Worm (Caenorhabditis elegans) whole organism, early embryonic: ENCODE results near the gene T28F3.8.

Experiments used
- B0310.2 ChIP-seq: sonication (generic microtip); optimal IDR thresholded peaks from 2 replicates; lab custom pipeline; 2016; ENCODE audit warnings: mild to moderate bottlenecking, missing genetic modification characterization, missing compliant biosample characterization
- F13C5.2 ChIP-seq: sonication (generic microtip); optimal IDR thresholded peaks from 2 replicates; lab custom pipeline; 2017; ENCODE audit warnings: mild to moderate bottlenecking, missing genetic modification characterization, inconsistent platforms, missing compliant biosample characterization
- aly-1 ChIP-seq: sonication (generic microtip); optimal IDR thresholded peaks from 2 replicates; lab custom pipeline; 2016; ENCODE audit warnings: missing genetic modification characterization, missing compliant biosample characterization
- ama-1 ChIP-seq: fragments of 150-350 bp; optimal IDR thresholded peaks from 2 replicates; lab custom pipeline; 2014
- ceh-13 ChIP-seq: fragments of 200-800 bp; sonication (Bioruptor generic); optimal IDR thresholded peaks from 2 replicates; lab custom pipeline; 2018; ENCODE audit warnings: mild to moderate bottlenecking, missing genetic modification characterization, missing compliant biosample characterization
- ceh-36 ChIP-seq: sonication (generic microtip); optimal IDR thresholded peaks from 2 replicates; lab custom pipeline; 2016; ENCODE audit warnings: missing genetic modification characterization, inconsistent platforms, missing compliant biosample characterization
- ets-7 ChIP-seq: sonication (generic microtip); optimal IDR thresholded peaks from 2 replicates; lab custom pipeline; 2016; ENCODE audit warnings: missing genotype, missing genetic modification characterization, missing compliant biosample characterization
- flt-1 ChIP-seq: fragments of 200-800 bp; sonication (Bioruptor generic); IDR thresholded peaks from 2 replicates; pipeline ENCODE4 v1.3.6; 2022; ENCODE audit warnings: missing genetic modification characterization, missing compliant biosample characterization
- hmbx-1 ChIP-seq: sonication (generic microtip); optimal IDR thresholded peaks from 2 replicates; lab custom pipeline; 2016; ENCODE audit warnings: mild to moderate bottlenecking, missing genetic modification characterization, missing compliant biosample characterization
- hmg-4 ChIP-seq: fragments of 200-800 bp; sonication (Bioruptor generic); optimal IDR thresholded peaks from 2 replicates; lab custom pipeline; 2018; ENCODE audit warnings: mild to moderate bottlenecking, missing genetic modification characterization, missing compliant biosample characterization
- hnd-1 ChIP-seq: sonication (generic microtip); optimal IDR thresholded peaks from 2 replicates; lab custom pipeline; 2016; ENCODE audit warnings: missing genetic modification characterization, missing compliant biosample characterization
- pes-1 ChIP-seq: fragments of 200-800 bp; sonication (Bioruptor generic); IDR thresholded peaks from 2 replicates; pipeline ENCODE4 v1.3.6; 2022; ENCODE audit warnings: missing genetic modification reagents, missing genetic modification characterization, missing compliant biosample characterization
- scrt-1 ChIP-seq: fragments of 200-800 bp; sonication (Bioruptor generic); IDR thresholded peaks from 2 replicates; pipeline ENCODE4 v1.3.6; 2022; ENCODE audit warnings: missing genetic modification characterization, missing compliant biosample characterization
- sea-1 ChIP-seq: fragments of 200-800 bp; sonication (Bioruptor generic); conservative IDR thresholded peaks from 2 replicates; pipeline ENCODE4 v1.3.6; 2022; ENCODE audit warnings: missing genetic modification characterization, missing compliant biosample characterization
- tbx-11 ChIP-seq: fragments of 200-800 bp; sonication (Bioruptor generic); IDR thresholded peaks from 2 replicates; pipeline ENCODE4 v1.3.6; 2022; ENCODE audit warnings: missing genetic modification characterization, missing compliant biosample characterization
- tbx-37 ChIP-seq: fragments of 200-800 bp; sonication (Bioruptor generic); conservative IDR thresholded peaks from 2 replicates; pipeline ENCODE4 v1.3.6; 2022; ENCODE audit warnings: missing genetic modification reagents, missing genetic modification characterization, missing compliant biosample characterization
- tra-4 ChIP-seq: sonication (generic microtip); optimal IDR thresholded peaks from 2 replicates; lab custom pipeline; 2017; ENCODE audit warnings: missing genetic modification characterization, missing compliant biosample characterization

The T28F3.8 gene

DNA sequence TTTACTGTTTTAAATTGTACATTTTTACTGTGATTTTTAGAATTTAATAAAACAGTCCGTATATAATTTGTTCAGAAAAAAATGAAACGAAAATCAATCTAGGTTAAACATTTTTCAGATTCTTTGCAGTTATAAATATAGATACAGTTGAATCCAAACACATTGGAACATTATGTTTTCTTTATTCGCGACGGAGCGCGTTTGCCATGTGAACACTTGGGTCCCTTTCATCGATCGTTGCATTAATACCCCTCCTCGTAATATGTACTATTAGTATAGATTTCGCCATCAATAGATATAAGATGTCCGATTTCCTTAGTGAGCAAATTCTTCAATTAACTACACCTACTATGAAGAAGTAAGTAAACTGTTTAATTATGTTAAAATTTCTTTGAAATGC is 27.9 kb upstream of the T28F3.8 start, which contains the start of gene C49C3.8:
Gene C49C3.8, plus strand, starts transcription at position 173 of the 400 bp plus-strand sequence.
- TF ChIP-seq B0310.2 (no peak), ets-7 (tag; lab: Kevin White, UChicago) (no peak), scrt-1 (GFP tag; lab: Robert Waterston, UW) (no peak), F13C5.2 (tag; lab: Kevin White, UChicago) (no peak), ceh-13 (no peak), sea-1 (no peak), ceh-36 (tag; lab: Kevin White, UChicago) (no peak), ama-1 (lab: Kevin White, UChicago) (no peak), tra-4 (tag; lab: Kevin White, UChicago) (no peak), flt-1 (GFP tag; lab: Robert Waterston, UW) (no peak), aly-1 (tag; lab: Kevin White, UChicago) (no peak), hmg-4 (no peak), hnd-1 (tag; lab: Kevin White, UChicago) (no peak), tbx-37 (no peak), hmbx-1 (tag; lab: Kevin White, UChicago) (no peak), tbx-11 (GFP tag; lab: Robert Waterston, UW) (no peak)

DNA sequence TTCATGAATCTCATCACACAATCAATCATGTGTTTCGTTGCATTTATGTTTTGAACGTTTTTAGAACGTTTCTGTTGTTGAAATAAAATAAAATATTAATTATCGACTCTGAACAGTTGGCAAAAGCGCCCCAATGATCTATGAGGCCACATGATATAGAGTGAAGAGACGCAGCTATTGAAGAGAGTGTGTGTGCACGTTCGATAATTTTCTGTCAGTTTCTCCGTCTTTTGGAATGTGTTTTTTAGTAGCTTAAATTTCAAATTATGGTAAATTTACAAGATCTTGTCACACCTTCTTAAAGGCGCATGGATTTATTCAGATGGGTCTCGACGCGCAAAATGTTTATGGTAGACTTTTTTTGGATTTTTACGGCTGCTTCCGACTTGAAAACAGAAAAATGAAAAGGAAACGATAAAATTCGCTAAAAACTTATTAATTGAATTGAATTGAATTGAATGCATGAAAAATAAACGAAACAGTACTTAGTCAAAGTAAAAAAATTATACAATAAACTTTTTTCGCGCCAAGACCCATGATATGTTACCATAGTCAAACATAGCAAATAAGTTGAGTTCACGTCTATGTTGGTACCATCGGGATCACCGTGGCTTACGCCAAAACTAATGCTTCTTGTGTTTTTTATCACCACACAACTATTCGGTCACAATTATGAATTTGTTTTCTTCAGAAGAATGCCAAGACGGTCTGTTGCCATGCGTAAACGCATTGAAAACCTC is 26.6 kb upstream of the T28F3.8 start, which contains the start of gene C49C3.15:
Gene C49C3.15, plus strand, starts transcription at position 690 of the 740 bp plus-strand sequence.
- TF ChIP-seq ama-1 (lab: Kevin White, UChicago) (no peak), aly-1 (tag; lab: Kevin White, UChicago) (no peak), tbx-11 (GFP tag; lab: Robert Waterston, UW) (no peak), scrt-1 (GFP tag; lab: Robert Waterston, UW) (no peak), tra-4 (tag; lab: Kevin White, UChicago) (no peak), flt-1 (GFP tag; lab: Robert Waterston, UW) (no peak), pes-1 (GFP tag; lab: Robert Waterston, UW) (no peak), ceh-13 (no peak)

DNA sequence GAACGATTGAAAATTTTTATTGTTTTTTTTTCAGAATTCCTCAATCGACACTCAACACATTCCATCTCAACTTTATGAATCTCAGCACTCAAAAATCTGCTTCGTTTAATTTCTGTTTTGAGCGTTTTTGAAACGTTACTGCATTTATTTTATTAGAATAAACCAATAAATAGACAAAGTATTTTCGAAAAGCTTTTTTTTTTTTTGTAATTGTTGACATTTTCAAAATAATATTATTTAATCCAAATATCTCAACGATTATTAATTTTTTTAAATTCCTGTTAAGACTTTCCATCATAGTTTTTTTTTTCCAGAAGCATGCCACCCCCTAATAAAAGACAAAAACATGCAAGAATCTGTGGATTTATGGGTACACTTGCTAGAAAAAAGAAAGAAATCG is 25.1 kb upstream of the T28F3.8 start, which contains the start of gene C49C3.7:
Gene C49C3.7, plus strand, starts transcription at position 301 of the 400 bp plus-strand sequence.
- no peak for TF ChIP-seq sea-1
- TF ChIP-seq ets-7 (tag; lab: Kevin White, UChicago) = no peak
- no peak for TF ChIP-seq hnd-1 (tag; lab: Kevin White, UChicago)

DNA sequence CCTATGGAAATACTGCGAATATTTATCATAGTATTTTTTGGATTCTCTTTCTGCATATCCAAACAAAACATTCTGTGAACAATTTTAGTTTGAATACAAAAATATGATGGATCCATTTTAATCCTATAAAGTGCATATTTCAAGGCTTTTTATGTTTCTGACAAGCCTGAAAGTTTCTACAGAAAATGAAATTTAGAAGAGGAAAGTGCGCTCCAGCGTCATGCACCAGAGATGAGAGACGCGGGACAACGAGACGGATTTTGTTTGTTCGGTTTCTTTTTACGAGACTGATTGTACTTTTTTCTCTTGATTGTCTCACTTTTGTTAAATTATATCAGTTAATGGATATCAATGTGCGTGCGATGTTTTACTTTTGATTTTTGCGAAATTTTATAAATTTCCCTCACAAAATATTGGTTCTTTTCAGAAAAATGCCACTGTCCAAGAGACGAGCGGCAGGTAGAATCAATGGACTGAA is 24.0 kb upstream of the T28F3.8 start, which contains the start of gene C49C3.6:
Gene C49C3.6, plus strand, starts transcription at position 428 of the 478 bp plus-strand sequence.
- no peak for TF ChIP-seq B0310.2
- no peak for TF ChIP-seq sea-1
- no peak for TF ChIP-seq tbx-11 (GFP tag; lab: Robert Waterston, UW)
- TF ChIP-seq ama-1 (lab: Kevin White, UChicago) = no peak
- TF ChIP-seq aly-1 (tag; lab: Kevin White, UChicago) = no peak
- TF ChIP-seq pes-1 (GFP tag; lab: Robert Waterston, UW) = no peak
- TF ChIP-seq tbx-37 = no peak
- TF ChIP-seq tra-4 (tag; lab: Kevin White, UChicago) = no peak
- no peak for TF ChIP-seq ceh-13
- no peak for TF ChIP-seq hmg-4
- TF ChIP-seq hnd-1 (tag; lab: Kevin White, UChicago) = no peak
- no peak for TF ChIP-seq scrt-1 (GFP tag; lab: Robert Waterston, UW)
- no peak for TF ChIP-seq F13C5.2 (tag; lab: Kevin White, UChicago)
- no peak for TF ChIP-seq hmbx-1 (tag; lab: Kevin White, UChicago)
- no peak for TF ChIP-seq flt-1 (GFP tag; lab: Robert Waterston, UW)
- no peak for TF ChIP-seq ets-7 (tag; lab: Kevin White, UChicago)
- no peak for TF ChIP-seq ceh-36 (tag; lab: Kevin White, UChicago)

DNA sequence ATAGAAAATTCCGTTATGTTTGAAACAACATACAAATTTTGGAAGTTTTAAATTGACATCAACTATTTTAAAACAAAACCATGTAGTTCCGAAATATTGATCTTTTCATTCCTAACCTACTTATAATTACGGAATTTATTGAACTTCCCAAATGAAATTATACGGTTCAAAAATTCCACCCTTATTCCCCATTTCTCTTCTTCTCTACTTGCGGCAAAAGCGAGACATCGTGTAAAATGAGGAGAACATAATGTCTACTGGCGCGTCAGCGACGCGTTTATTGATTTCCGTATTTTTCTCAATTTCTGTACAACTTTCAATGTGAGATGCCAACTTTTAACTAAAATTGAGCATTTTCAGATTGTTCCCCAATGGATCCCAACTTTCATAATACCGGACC is 21.7 kb upstream of the T28F3.8 start, which contains the start of gene ceh-88:
Gene ceh-88, plus strand, starts transcription at position 355 of the 400 bp plus-strand sequence.
- TF ChIP-seq aly-1 (tag; lab: Kevin White, UChicago) (no peak), scrt-1 (GFP tag; lab: Robert Waterston, UW) (no peak), hmg-4 (no peak)

DNA sequence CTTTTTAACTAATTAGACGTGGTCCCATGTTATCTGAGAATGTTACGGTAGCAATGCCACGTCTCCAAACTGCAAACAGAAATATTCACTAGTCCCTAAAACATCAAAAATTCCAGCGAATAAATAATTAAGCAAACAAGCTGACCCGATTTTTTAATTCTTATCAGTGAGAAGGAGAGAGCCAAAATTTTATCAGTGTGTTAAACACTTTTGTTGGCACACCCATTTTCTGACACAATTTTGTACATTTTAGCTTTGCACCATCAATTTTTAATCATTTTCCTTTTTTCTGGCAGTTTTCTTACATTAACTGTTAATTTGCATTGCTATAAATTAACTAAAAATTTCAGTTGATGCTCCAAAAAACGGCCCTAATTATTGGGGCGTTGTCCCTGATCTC is 13.3 kb upstream of the T28F3.8 start, which contains the start of gene C49C3.4:
Gene C49C3.4, plus strand, starts transcription at position 351 of the 400 bp plus-strand sequence.
- TF ChIP-seq scrt-1 (GFP tag; lab: Robert Waterston, UW) (no peak), hmbx-1 (tag; lab: Kevin White, UChicago) (no peak), tbx-11 (GFP tag; lab: Robert Waterston, UW) (no peak)

DNA sequence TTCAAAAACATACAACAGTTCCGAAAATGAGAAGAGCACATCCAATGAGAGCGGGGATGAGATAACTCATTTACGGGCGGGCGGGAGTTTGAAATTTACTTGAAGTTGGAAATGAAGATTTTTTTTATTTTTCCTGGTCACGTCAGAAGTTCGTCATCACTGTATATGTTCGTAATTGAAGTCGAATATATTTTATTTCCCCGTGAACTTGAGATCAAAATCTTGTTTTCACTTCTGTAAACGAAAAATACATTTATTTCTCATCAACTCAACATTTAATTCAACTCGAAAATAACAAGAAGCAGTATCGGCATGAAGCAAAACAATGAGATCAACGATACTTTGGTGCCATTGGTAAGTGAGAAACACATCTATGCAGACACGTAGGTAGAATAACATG is 9.3 kb upstream of the T28F3.8 start, which contains the start of gene C49C3.20:
Gene C49C3.20, minus strand, starts transcription at position 101 of the 400 bp plus-strand sequence.
- TF ChIP-seq hnd-1 (tag; lab: Kevin White, UChicago) (no peak), sea-1 (no peak), ets-7 (tag; lab: Kevin White, UChicago) (no peak), scrt-1 (GFP tag; lab: Robert Waterston, UW) (no peak), ceh-36 (tag; lab: Kevin White, UChicago) (no peak), tra-4 (tag; lab: Kevin White, UChicago) (no peak)

DNA sequence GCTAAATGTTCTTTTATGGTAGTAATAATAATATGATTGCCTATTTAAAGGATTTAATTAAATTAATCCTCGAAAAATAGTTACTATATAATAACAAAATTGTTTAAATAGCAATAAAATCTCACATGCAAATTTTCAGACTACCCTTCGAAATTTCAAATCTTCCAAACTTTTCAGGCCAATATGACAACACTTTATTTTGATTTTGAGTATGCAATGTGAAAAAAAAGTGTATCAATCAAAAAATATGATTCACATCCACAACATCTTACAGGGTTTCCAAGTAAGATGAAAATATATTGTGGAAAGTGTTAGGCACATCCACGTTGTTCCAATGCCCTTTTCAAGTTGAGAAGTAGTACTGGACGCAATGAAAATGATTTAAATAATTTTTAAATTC is 4.7 kb upstream of the T28F3.8 start, which contains the start of gene snf-9:
Gene snf-9, plus strand, starts transcription at position 301 of the 400 bp plus-strand sequence.
- TF ChIP-seq hmbx-1 (tag; lab: Kevin White, UChicago) = no peak
- no peak for TF ChIP-seq flt-1 (GFP tag; lab: Robert Waterston, UW)
- TF ChIP-seq ets-7 (tag; lab: Kevin White, UChicago) = no peak
- no peak for TF ChIP-seq pes-1 (GFP tag; lab: Robert Waterston, UW)
- TF ChIP-seq ceh-13 = no peak
- no peak for TF ChIP-seq tbx-11 (GFP tag; lab: Robert Waterston, UW)
- TF ChIP-seq tbx-37 = no peak
- TF ChIP-seq aly-1 (tag; lab: Kevin White, UChicago) = no peak
- no peak for TF ChIP-seq ceh-36 (tag; lab: Kevin White, UChicago)
- TF ChIP-seq tra-4 (tag; lab: Kevin White, UChicago) = no peak
- TF ChIP-seq hmg-4 = no peak
- no peak for TF ChIP-seq sea-1
- no peak for TF ChIP-seq scrt-1 (GFP tag; lab: Robert Waterston, UW)
- TF ChIP-seq ama-1 (lab: Kevin White, UChicago) = no peak
- no peak for TF ChIP-seq hnd-1 (tag; lab: Kevin White, UChicago)
- no peak for TF ChIP-seq B0310.2
- no peak for TF ChIP-seq F13C5.2 (tag; lab: Kevin White, UChicago)
